Fruit fly (Drosophila melanogaster) Kc167 (cell line): ENCODE measurements around the gene CG43439.

Experiments used
- Myc ChIP-seq: fragments of >200 bp; optimal IDR thresholded peaks from 2 replicates; lab custom pipeline; 2017; ENCODE audit warnings: missing external identifiers
- psq ChIP-seq: fragments of >200 bp; optimal IDR thresholded peaks from 2 replicates; lab custom pipeline; 2017; ENCODE audit warnings: missing external identifiers

dm6 chr3L:7008351-7008750, 24.0 kb upstream of the CG43439 start:
- no peak for TF ChIP-seq Myc (lab: Kevin White, UChicago)
- TF ChIP-seq psq (lab: Kevin White, UChicago): no peak
